Worm (Caenorhabditis elegans) whole organism, L4 larva: ENCODE data around the gene nhx-4.

Experiments used
- F10B5.3 ChIP-seq: sonication (generic microtip); optimal IDR thresholded peaks from 2 replicates; lab custom pipeline; 2016; ENCODE audit warnings: mild to moderate bottlenecking, missing genetic modification characterization, missing compliant biosample characterization
- F37D6.2 ChIP-seq: sonication (generic microtip); optimal IDR thresholded peaks from 2 replicates; lab custom pipeline; 2016; ENCODE audit warnings: mild to moderate bottlenecking, missing genetic modification characterization, missing compliant biosample characterization
- ZK546.5 ChIP-seq, 2 experiments: sonication (generic microtip); optimal IDR thresholded peaks; 2 replicates each; lab custom pipeline; 2017; ENCODE audit warnings: missing biosample characterization in 2 of 2, missing genetic modification characterization in 2 of 2
- aha-1 ChIP-seq: fragments of 150-350 bp; peaks from one replicate; lab custom pipeline; 2014; ENCODE audit warnings: missing biosample characterization, missing genetic modification characterization
- ama-1 ChIP-seq: fragments of 150-350 bp; optimal IDR thresholded peaks from 2 replicates; lab custom pipeline; 2014; ENCODE audit warnings: inconsistent platforms, mixed read lengths
- arid-1 ChIP-seq: fragments of 200-800 bp; sonication (Bioruptor generic); conservative IDR thresholded peaks from 2 replicates; pipeline ENCODE4 v1.3.6; 2022; ENCODE audit warnings: missing genetic modification reagents, missing genetic modification characterization, missing compliant biosample characterization
- attf-4 ChIP-seq: sonication (generic microtip); optimal IDR thresholded peaks from 3 replicates; lab custom pipeline; 2017; ENCODE audit warnings: missing biosample characterization, missing genetic modification characterization
- ceh-20 ChIP-seq: fragments of 200-800 bp; sonication (Bioruptor generic); IDR thresholded peaks from 2 replicates; pipeline ENCODE4 v1.3.6; 2022; ENCODE audit warnings: missing genetic modification reagents, missing genetic modification characterization, missing compliant biosample characterization
- ceh-28 ChIP-seq: fragments of 150-350 bp; optimal IDR thresholded peaks from 2 replicates; lab custom pipeline; 2014; ENCODE audit warnings: missing biosample characterization, missing genetic modification reagents, missing genetic modification characterization
- ceh-44 ChIP-seq: fragments of 200-800 bp; sonication (Bioruptor generic); IDR thresholded peaks from 2 replicates; pipeline ENCODE4 v1.3.6; 2022; ENCODE audit warnings: missing genetic modification reagents, missing genetic modification characterization, missing compliant biosample characterization
- ceh-62 ChIP-seq: sonication (generic microtip); optimal IDR thresholded peaks from 2 replicates; lab custom pipeline; 2017; ENCODE audit warnings: missing biosample characterization, missing genetic modification characterization
- ceh-82 ChIP-seq: sonication (generic microtip); optimal IDR thresholded peaks from 2 replicates; lab custom pipeline; 2017; ENCODE audit warnings: missing biosample characterization, missing genetic modification characterization
- cey-2 ChIP-seq: sonication (generic microtip); optimal IDR thresholded peaks from 3 replicates; lab custom pipeline; 2017; ENCODE audit warnings: missing genetic modification characterization, mild to moderate bottlenecking, missing compliant biosample characterization, antibody characterized with exemption, borderline replicate concordance; ENCODE audit not compliant: insufficient read depth
- daf-8 ChIP-seq: fragments of 200-800 bp; sonication (Bioruptor generic); IDR thresholded peaks from 2 replicates; pipeline ENCODE4 v1.3.6; 2022; ENCODE audit warnings: missing genetic modification characterization, missing compliant biosample characterization
- dmd-9 ChIP-seq: fragments of 200-800 bp; sonication (Bioruptor generic); IDR thresholded peaks from 2 replicates; pipeline ENCODE4 v1.3.6; 2022; ENCODE audit warnings: missing genetic modification reagents, missing genetic modification characterization, missing compliant biosample characterization
- dpl-1 ChIP-seq: fragments of 150-350 bp; optimal IDR thresholded peaks from 2 replicates; lab custom pipeline; 2014; ENCODE audit warnings: missing biosample characterization, missing genetic modification reagents, missing genetic modification characterization
- duxl-1 ChIP-seq: sonication (generic microtip); optimal IDR thresholded peaks from 2 replicates; lab custom pipeline; 2016; ENCODE audit warnings: mild to moderate bottlenecking, missing genetic modification characterization, moderate library complexity, missing compliant biosample characterization; ENCODE audit not compliant: poor library complexity
- dve-1 ChIP-seq: sonication (generic microtip); optimal IDR thresholded peaks from 2 replicates; lab custom pipeline; 2017; ENCODE audit warnings: antibody characterized with exemption, mild to moderate bottlenecking, missing genetic modification characterization, missing compliant biosample characterization; ENCODE audit not compliant: insufficient read depth
- egl-27 ChIP-seq: sonication (generic microtip); optimal IDR thresholded peaks from 3 replicates; lab custom pipeline; 2017; ENCODE audit warnings: missing biosample characterization, missing genetic modification reagents, missing genetic modification characterization
- gei-8 ChIP-seq: fragments of 200-800 bp; sonication (Bioruptor generic); optimal IDR thresholded peaks from 2 replicates; lab custom pipeline; 2018; ENCODE audit warnings: mild to moderate bottlenecking, missing genetic modification characterization, missing compliant biosample characterization
- hlh-11 ChIP-seq: fragments of 200-800 bp; sonication (Bioruptor generic); optimal IDR thresholded peaks from 2 replicates; lab custom pipeline; 2018; ENCODE audit warnings: mild to moderate bottlenecking, missing genetic modification characterization, missing compliant biosample characterization
- hmg-1.1 ChIP-seq: fragments of 200-800 bp; sonication (Bioruptor generic); IDR thresholded peaks from 2 replicates; pipeline ENCODE4 v1.3.6; 2022; ENCODE audit warnings: missing genetic modification reagents, missing genetic modification characterization, missing compliant biosample characterization
- jun-1 ChIP-seq: fragments of 150-350 bp; optimal IDR thresholded peaks from 2 replicates; lab custom pipeline; 2014; ENCODE audit warnings: missing biosample characterization, missing genetic modification reagents, missing genetic modification characterization
- lin-13 ChIP-seq: fragments of 150-350 bp; optimal IDR thresholded peaks from 2 replicates; lab custom pipeline; 2014; ENCODE audit warnings: missing biosample characterization, missing genetic modification reagents, missing genetic modification characterization
- lin-15B ChIP-seq: fragments of 150-350 bp; sonication (generic microtip); optimal IDR thresholded peaks from 3 replicates; lab custom pipeline; 2014; ENCODE audit warnings: missing biosample characterization, missing genetic modification characterization
- lsy-2 ChIP-seq, 2 experiments: fragments of 150-350 bp in 1 of 2; sonication (generic microtip) in 1 of 2; optimal IDR thresholded peaks; 2 replicates each; lab custom pipeline; 2014 to 2017; ENCODE audit warnings: missing biosample characterization in 2 of 2, missing genetic modification characterization in 2 of 2
- mdl-1 ChIP-seq, 2 experiments: fragments of 150-350 bp in 1 of 2; sonication (generic microtip) in 1 of 2; optimal IDR thresholded peaks; 2 replicates each; lab custom pipeline; 2014 to 2017; ENCODE audit warnings: missing biosample characterization in 2 of 2, missing genetic modification characterization in 2 of 2
- mdt-29 ChIP-seq: fragments of 200-800 bp; sonication (Bioruptor generic); IDR thresholded peaks from 2 replicates; pipeline ENCODE4 v1.3.6; 2022; ENCODE audit warnings: missing genetic modification reagents, missing genetic modification characterization, missing compliant biosample characterization
- mes-2 ChIP-seq: sonication (generic microtip); optimal IDR thresholded peaks from 2 replicates; lab custom pipeline; 2016; ENCODE audit warnings: missing genotype, mild to moderate bottlenecking, missing genetic modification characterization, missing compliant biosample characterization; ENCODE audit not compliant: poor library complexity, severe bottlenecking
- mxl-2 ChIP-seq: fragments of 200-800 bp; sonication (Bioruptor generic); conservative IDR thresholded peaks from 2 replicates; pipeline ENCODE4 v1.3.6; 2022; ENCODE audit warnings: missing genetic modification reagents, missing genetic modification characterization, missing compliant biosample characterization
- mxl-3 ChIP-seq: fragments of 200-800 bp; sonication (Bioruptor generic); optimal IDR thresholded peaks from 2 replicates; lab custom pipeline; 2018; ENCODE audit warnings: mild to moderate bottlenecking, missing genetic modification characterization, missing compliant biosample characterization
- nhr-102 ChIP-seq: sonication (generic microtip); optimal IDR thresholded peaks from 2 replicates; lab custom pipeline; 2016; ENCODE audit warnings: mild to moderate bottlenecking, missing genetic modification characterization, moderate library complexity, missing compliant biosample characterization
- nhr-11 ChIP-seq: fragments of 150-350 bp; optimal IDR thresholded peaks from 2 replicates; lab custom pipeline; 2014; ENCODE audit warnings: missing biosample characterization, missing genetic modification characterization
- nhr-111 ChIP-seq: fragments of 200-800 bp; sonication (Bioruptor generic); optimal IDR thresholded peaks from 2 replicates; lab custom pipeline; 2018; ENCODE audit warnings: mild to moderate bottlenecking, missing genetic modification characterization, missing compliant biosample characterization
- nhr-28 ChIP-seq: fragments of 150-350 bp; optimal IDR thresholded peaks from 2 replicates; lab custom pipeline; 2014; ENCODE audit warnings: missing biosample characterization, missing genetic modification characterization
- nhr-42 ChIP-seq: fragments of 200-800 bp; sonication (Bioruptor generic); IDR thresholded peaks from 2 replicates; pipeline ENCODE4 v1.3.6; 2022; ENCODE audit warnings: missing genetic modification characterization, missing compliant biosample characterization
- nhr-48 ChIP-seq: sonication (generic microtip); optimal IDR thresholded peaks from 2 replicates; lab custom pipeline; 2016; ENCODE audit warnings: mild to moderate bottlenecking, missing genetic modification characterization, missing compliant biosample characterization
- nhr-76 ChIP-seq: fragments of 150-350 bp; optimal IDR thresholded peaks from 2 replicates; lab custom pipeline; 2014; ENCODE audit warnings: missing biosample characterization, missing genetic modification characterization
- pqm-1 ChIP-seq: sonication (generic microtip); optimal IDR thresholded peaks from 2 replicates; lab custom pipeline; 2017; ENCODE audit warnings: missing biosample characterization, missing genetic modification characterization
- rbr-2 ChIP-seq: sonication (generic microtip); optimal IDR thresholded peaks from 2 replicates; lab custom pipeline; 2016; ENCODE audit warnings: missing genotype, missing genetic modification characterization, missing compliant biosample characterization
- saeg-2 ChIP-seq: fragments of 200-800 bp; sonication (Bioruptor generic); IDR thresholded peaks from 2 replicates; pipeline ENCODE4 v1.3.6; 2022; ENCODE audit warnings: missing genetic modification reagents, missing genetic modification characterization, missing compliant biosample characterization
- set-16 ChIP-seq: fragments of 200-800 bp; sonication (Bioruptor generic); IDR thresholded peaks from 2 replicates; pipeline ENCODE4 v1.3.6; 2022; ENCODE audit warnings: missing genetic modification reagents, missing genetic modification characterization, missing compliant biosample characterization
- skn-1 ChIP-seq: fragments of 150-350 bp; optimal IDR thresholded peaks from 2 replicates; lab custom pipeline; 2014; ENCODE audit warnings: missing biosample characterization, missing genetic modification characterization
- snpc-1.2 ChIP-seq: fragments of 200-800 bp; sonication (Bioruptor generic); IDR thresholded peaks from 2 replicates; pipeline ENCODE4 v1.3.6; 2022; ENCODE audit warnings: missing genetic modification reagents, missing genetic modification characterization, missing compliant biosample characterization
- snpc-4 ChIP-seq: fragments of 150-350 bp; optimal IDR thresholded peaks from 2 replicates; lab custom pipeline; 2014; ENCODE audit warnings: missing biosample characterization, missing genetic modification characterization
- spr-3 ChIP-seq: fragments of 200-800 bp; sonication (Bioruptor generic); optimal IDR thresholded peaks from 2 replicates; lab custom pipeline; 2018; ENCODE audit warnings: mild to moderate bottlenecking, missing genetic modification characterization, missing compliant biosample characterization
- tag-97 ChIP-seq: fragments of 200-800 bp; sonication (Bioruptor generic); IDR thresholded peaks from 2 replicates; pipeline ENCODE4 v1.3.6; 2022; ENCODE audit warnings: missing genetic modification characterization, missing compliant biosample characterization
- unc-39 ChIP-seq: sonication (generic microtip); optimal IDR thresholded peaks from 2 replicates; lab custom pipeline; 2017; ENCODE audit warnings: missing biosample characterization, missing genetic modification characterization
- unc-62 ChIP-seq, 3 experiments: fragments of 150-350 bp in 1 of 3; sonication (generic microtip); optimal IDR thresholded peaks in 2 of 3; peaks in 1 of 3; 1 replicate in 1 of 3; 2 replicates in 2 of 3; lab custom pipeline; 2014 to 2017; ENCODE audit warnings: missing biosample characterization in 3 of 3, missing genetic modification characterization in 3 of 3, missing genetic modification reagents in 3 of 3, missing genotype in 1 of 3
- vab-7 ChIP-seq: fragments of 200-800 bp; sonication (Bioruptor generic); IDR thresholded peaks from 2 replicates; pipeline ENCODE4 v1.3.6; 2022; ENCODE audit warnings: missing genetic modification reagents, missing genetic modification characterization, missing compliant biosample characterization
- zip-11 ChIP-seq: fragments of 200-800 bp; sonication (Bioruptor generic); IDR thresholded peaks from 2 replicates; pipeline ENCODE4 v1.3.6; 2022; ENCODE audit warnings: missing genetic modification characterization, missing compliant biosample characterization
- ztf-11 ChIP-seq: fragments of 150-350 bp; optimal IDR thresholded peaks from 2 replicates; lab custom pipeline; 2014; ENCODE audit warnings: missing biosample characterization, missing genetic modification characterization
- ztf-7 ChIP-seq: fragments of 150-350 bp; optimal IDR thresholded peaks from 2 replicates; lab custom pipeline; 2014; ENCODE audit warnings: missing biosample characterization, missing genetic modification characterization

The nhx-4 gene

DNA sequence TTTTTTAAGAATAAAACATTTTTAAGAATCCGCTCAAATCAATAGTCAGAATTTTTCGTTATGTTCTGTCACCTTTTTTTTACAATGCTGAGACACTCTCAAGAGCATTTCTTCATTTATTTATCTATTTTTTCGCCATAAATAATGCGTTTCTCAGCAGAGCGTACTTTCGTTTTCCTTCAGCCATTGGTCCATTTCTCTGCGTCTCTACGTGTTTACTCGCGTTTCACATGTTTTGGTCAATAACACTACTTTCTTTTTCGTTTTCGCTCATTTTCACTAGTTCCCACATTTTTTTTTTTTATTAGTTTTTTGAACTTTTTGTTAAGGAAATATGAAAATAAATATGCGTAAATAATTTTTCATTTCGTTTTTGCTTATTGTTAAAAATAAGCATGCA lies 20.4 kb downstream of the nhx-4 start:
- no peak for TF ChIP-seq ceh-82 (tag; lab: Kevin White, UChicago)
- no peak for TF ChIP-seq pqm-1
- peak in 1 of 2 experiments; percentile 33 for TF ChIP-seq mdl-1 (tag; optimal IDR thresholded peaks at IDR 0.05; lab: Kevin White, UChicago)
- no peak for TF ChIP-seq set-16 (GFP tag; lab: Robert Waterston, UW)
- TF ChIP-seq lsy-2 (tag; optimal IDR thresholded peaks at IDR 0.05; lab: Kevin White, UChicago), result peak in 1 of 2 experiments; percentile 71
- TF ChIP-seq snpc-1.2 (GFP tag; lab: Robert Waterston, UW), result no peak
- no peak for TF ChIP-seq jun-1
- TF ChIP-seq dve-1, result peak; percentile 53
- no peak for TF ChIP-seq ceh-20 (GFP tag; lab: Robert Waterston, UW)
- peak; percentile 9 for TF ChIP-seq rbr-2
- no peak for TF ChIP-seq daf-8 (GFP tag; lab: Robert Waterston, UW)
- TF ChIP-seq ama-1 (lab: Kevin White, UChicago), result no peak
- no peak for TF ChIP-seq egl-27 (tag; lab: Kevin White, UChicago)
- TF ChIP-seq F37D6.2 (tag; lab: Kevin White, UChicago), result no peak
- no peak for TF ChIP-seq mes-2
- TF ChIP-seq arid-1 (GFP tag; lab: Robert Waterston, UW), result no peak
- no peak for TF ChIP-seq dmd-9 (GFP tag; lab: Robert Waterston, UW)
- no peak for TF ChIP-seq nhr-48 (tag; lab: Kevin White, UChicago)
- TF ChIP-seq unc-39 (tag; lab: Kevin White, UChicago), result no peak
- TF ChIP-seq lin-15B (tag; lab: Kevin White, UChicago), result no peak
- TF ChIP-seq aha-1 (tag; lab: Kevin White, UChicago), result peak; percentile 78
- TF ChIP-seq nhr-28 (tag; lab: Kevin White, UChicago), result peak; percentile 47
- TF ChIP-seq hmg-1.1, result no peak
- no peak for TF ChIP-seq spr-3 (GFP tag; lab: Kevin White, UChicago)
- no peak for TF ChIP-seq ceh-28 (tag; lab: Kevin White, UChicago)
- TF ChIP-seq unc-62 (GFP tag; optimal IDR thresholded peaks at IDR 0.05 in 1 of 2; lab: Kevin White, UChicago), result peak in 1 of 2 experiments; percentile 46
- TF ChIP-seq unc-62 (tag; optimal IDR thresholded peaks at IDR 0.05; lab: Kevin White, UChicago), result no peak
- TF ChIP-seq cey-2 (tag; lab: Kevin White, UChicago), result no peak
- no peak for TF ChIP-seq F10B5.3 (tag; lab: Kevin White, UChicago)
- no peak for TF ChIP-seq saeg-2 (GFP tag; lab: Robert Waterston, UW)
- no peak for TF ChIP-seq dpl-1 (GFP tag; lab: Kevin White, UChicago)
- TF ChIP-seq snpc-4 (tag; lab: Kevin White, UChicago), result no peak
- no peak for TF ChIP-seq zip-11 (GFP tag; lab: Robert Waterston, UW)
- no peak for TF ChIP-seq gei-8 (GFP tag; lab: Kevin White, UChicago)
- no peak for TF ChIP-seq attf-4 (tag; lab: Kevin White, UChicago)
- no peak for TF ChIP-seq nhr-42 (GFP tag; lab: Robert Waterston, UW)
- TF ChIP-seq tag-97 (GFP tag; lab: Robert Waterston, UW), result no peak
- TF ChIP-seq skn-1 (tag; lab: Kevin White, UChicago), result no peak
- TF ChIP-seq ztf-7 (tag; lab: Kevin White, UChicago), result no peak
- TF ChIP-seq ceh-44 (GFP tag; lab: Robert Waterston, UW), result no peak
- no peak for TF ChIP-seq nhr-102
- TF ChIP-seq duxl-1, result no peak
- TF ChIP-seq mxl-3 (GFP tag; lab: Kevin White, UChicago), result no peak
- TF ChIP-seq lin-13 (GFP tag; lab: Kevin White, UChicago), result no peak
- TF ChIP-seq nhr-111, result no peak
- TF ChIP-seq ceh-62 (tag; lab: Kevin White, UChicago), result no peak
- no peak for TF ChIP-seq nhr-11 (tag; lab: Kevin White, UChicago)
- TF ChIP-seq ztf-11 (tag; lab: Kevin White, UChicago), result no peak
- no peak for TF ChIP-seq mdt-29
- no peak for TF ChIP-seq nhr-76
- TF ChIP-seq ZK546.5 (tag; optimal IDR thresholded peaks at IDR 0.05; lab: Kevin White, UChicago), result no peak
- TF ChIP-seq hlh-11, result peak; percentile 40
- TF ChIP-seq vab-7 (GFP tag; lab: Robert Waterston, UW), result no peak
- TF ChIP-seq mxl-2, result no peak
